Worm (Caenorhabditis elegans) whole organism, L4 larva: ENCODE results near the gene F20A1.2.

ENCODE experiments used
- F26F4.8 ChIP-seq: fragments of 200-800 bp; sonication (Bioruptor generic); conservative IDR thresholded peaks from 2 replicates; pipeline ENCODE4 v1.3.6; 2022; ENCODE audit warnings: missing genetic modification characterization, missing compliant biosample characterization
- T26A8.4 ChIP-seq: fragments of 200-800 bp; sonication (Bioruptor generic); IDR thresholded peaks from 2 replicates; pipeline ENCODE4 v1.3.6; 2022; ENCODE audit warnings: missing genetic modification characterization, missing compliant biosample characterization
- ZK546.5 ChIP-seq, 2 experiments: sonication (generic microtip); optimal IDR thresholded peaks; 2 replicates each; lab custom pipeline; 2017; ENCODE audit warnings: missing biosample characterization in 2 of 2, missing genetic modification characterization in 2 of 2
- ceh-20 ChIP-seq: fragments of 200-800 bp; sonication (Bioruptor generic); IDR thresholded peaks from 2 replicates; pipeline ENCODE4 v1.3.6; 2022; ENCODE audit warnings: missing genetic modification reagents, missing genetic modification characterization, missing compliant biosample characterization
- ceh-44 ChIP-seq: fragments of 200-800 bp; sonication (Bioruptor generic); IDR thresholded peaks from 2 replicates; pipeline ENCODE4 v1.3.6; 2022; ENCODE audit warnings: missing genetic modification reagents, missing genetic modification characterization, missing compliant biosample characterization
- ctbp-1 ChIP-seq: fragments of 200-800 bp; sonication (Bioruptor generic); IDR thresholded peaks from 2 replicates; pipeline ENCODE4 v1.3.6; 2022; ENCODE audit warnings: missing genetic modification reagents, missing genetic modification characterization, missing compliant biosample characterization
- daf-16 ChIP-seq, 3 experiments: sonication (generic microtip); optimal IDR thresholded peaks; 2 replicates each; lab custom pipeline; 2016 to 2017; ENCODE audit warnings: missing genetic modification characterization in 3 of 3, missing genetic modification reagents in 3 of 3, mild to moderate bottlenecking in 2 of 3, missing compliant biosample characterization in 2 of 3, missing biosample characterization in 1 of 3, moderate library complexity in 1 of 3
- dmd-9 ChIP-seq: fragments of 200-800 bp; sonication (Bioruptor generic); IDR thresholded peaks from 2 replicates; pipeline ENCODE4 v1.3.6; 2022; ENCODE audit warnings: missing genetic modification reagents, missing genetic modification characterization, missing compliant biosample characterization
- egl-43 ChIP-seq: fragments of 200-800 bp; sonication (Bioruptor generic); IDR thresholded peaks from 2 replicates; pipeline ENCODE4 v1.3.6; 2022; ENCODE audit warnings: missing genetic modification reagents, missing genetic modification characterization, missing compliant biosample characterization
- fos-1 ChIP-seq: fragments of 150-350 bp; optimal IDR thresholded peaks from 2 replicates; lab custom pipeline; 2014; ENCODE audit warnings: missing biosample characterization, missing genetic modification characterization
- gei-8 ChIP-seq: fragments of 200-800 bp; sonication (Bioruptor generic); optimal IDR thresholded peaks from 2 replicates; lab custom pipeline; 2018; ENCODE audit warnings: mild to moderate bottlenecking, missing genetic modification characterization, missing compliant biosample characterization
- jun-1 ChIP-seq: fragments of 150-350 bp; optimal IDR thresholded peaks from 2 replicates; lab custom pipeline; 2014; ENCODE audit warnings: missing biosample characterization, missing genetic modification reagents, missing genetic modification characterization
- lim-7 ChIP-seq: fragments of 200-800 bp; sonication (Bioruptor generic); IDR thresholded peaks from 2 replicates; pipeline ENCODE4 v1.3.6; 2022; ENCODE audit warnings: missing genetic modification characterization, missing compliant biosample characterization
- lin-13 ChIP-seq: fragments of 150-350 bp; optimal IDR thresholded peaks from 2 replicates; lab custom pipeline; 2014; ENCODE audit warnings: missing biosample characterization, missing genetic modification reagents, missing genetic modification characterization
- lin-39 ChIP-seq: fragments of 150-350 bp; optimal IDR thresholded peaks from 2 replicates; lab custom pipeline; 2014; ENCODE audit warnings: missing biosample characterization, missing genetic modification reagents, missing genetic modification characterization
- madf-5 ChIP-seq, 2 experiments: fragments of 200-800 bp; sonication (Bioruptor generic); IDR thresholded peaks; 2 replicates each; pipeline ENCODE4 v1.3.6; 2022; ENCODE audit warnings: missing compliant biosample characterization in 2 of 2, missing genetic modification characterization in 2 of 2
- mdt-29 ChIP-seq: fragments of 200-800 bp; sonication (Bioruptor generic); IDR thresholded peaks from 2 replicates; pipeline ENCODE4 v1.3.6; 2022; ENCODE audit warnings: missing genetic modification reagents, missing genetic modification characterization, missing compliant biosample characterization
- mes-2 ChIP-seq: sonication (generic microtip); optimal IDR thresholded peaks from 2 replicates; lab custom pipeline; 2016; ENCODE audit warnings: missing genotype, mild to moderate bottlenecking, missing genetic modification characterization, missing compliant biosample characterization; ENCODE audit not compliant: poor library complexity, severe bottlenecking
- mxl-2 ChIP-seq: fragments of 200-800 bp; sonication (Bioruptor generic); conservative IDR thresholded peaks from 2 replicates; pipeline ENCODE4 v1.3.6; 2022; ENCODE audit warnings: missing genetic modification reagents, missing genetic modification characterization, missing compliant biosample characterization
- mxl-3 ChIP-seq: fragments of 200-800 bp; sonication (Bioruptor generic); optimal IDR thresholded peaks from 2 replicates; lab custom pipeline; 2018; ENCODE audit warnings: mild to moderate bottlenecking, missing genetic modification characterization, missing compliant biosample characterization
- nhr-10 ChIP-seq: fragments of 150-350 bp; optimal IDR thresholded peaks from 2 replicates; lab custom pipeline; 2014; ENCODE audit warnings: missing biosample characterization, missing genetic modification characterization
- nhr-25 ChIP-seq: sonication (generic microtip); optimal IDR thresholded peaks from 2 replicates; lab custom pipeline; 2017; ENCODE audit warnings: missing genetic modification characterization, mild to moderate bottlenecking, missing compliant biosample characterization, antibody characterized with exemption, moderate library complexity, borderline replicate concordance; ENCODE audit not compliant: insufficient read depth
- nhr-41 ChIP-seq: fragments of 200-800 bp; sonication (Bioruptor generic); IDR thresholded peaks from 2 replicates; pipeline ENCODE4 v1.3.6; 2022; ENCODE audit warnings: missing genetic modification reagents, missing genetic modification characterization, missing compliant biosample characterization
- nhr-48 ChIP-seq: sonication (generic microtip); optimal IDR thresholded peaks from 2 replicates; lab custom pipeline; 2016; ENCODE audit warnings: mild to moderate bottlenecking, missing genetic modification characterization, missing compliant biosample characterization
- php-3 ChIP-seq: fragments of 200-800 bp; sonication (Bioruptor generic); IDR thresholded peaks from 2 replicates; pipeline ENCODE4 v1.3.6; 2022; ENCODE audit warnings: missing genetic modification reagents, missing genetic modification characterization, missing compliant biosample characterization
- snpc-1.2 ChIP-seq: fragments of 200-800 bp; sonication (Bioruptor generic); IDR thresholded peaks from 2 replicates; pipeline ENCODE4 v1.3.6; 2022; ENCODE audit warnings: missing genetic modification reagents, missing genetic modification characterization, missing compliant biosample characterization
- tag-97 ChIP-seq: fragments of 200-800 bp; sonication (Bioruptor generic); IDR thresholded peaks from 2 replicates; pipeline ENCODE4 v1.3.6; 2022; ENCODE audit warnings: missing genetic modification characterization, missing compliant biosample characterization
- unc-62 ChIP-seq, 3 experiments: fragments of 150-350 bp in 1 of 3; sonication (generic microtip); optimal IDR thresholded peaks in 2 of 3; peaks in 1 of 3; 1 replicate in 1 of 3; 2 replicates in 2 of 3; lab custom pipeline; 2014 to 2017; ENCODE audit warnings: missing biosample characterization in 3 of 3, missing genetic modification characterization in 3 of 3, missing genetic modification reagents in 3 of 3, missing genotype in 1 of 3
- vab-7 ChIP-seq: fragments of 200-800 bp; sonication (Bioruptor generic); IDR thresholded peaks from 2 replicates; pipeline ENCODE4 v1.3.6; 2022; ENCODE audit warnings: missing genetic modification reagents, missing genetic modification characterization, missing compliant biosample characterization
- zip-11 ChIP-seq: fragments of 200-800 bp; sonication (Bioruptor generic); IDR thresholded peaks from 2 replicates; pipeline ENCODE4 v1.3.6; 2022; ENCODE audit warnings: missing genetic modification characterization, missing compliant biosample characterization
- zip-2 ChIP-seq: fragments of 150-350 bp; optimal IDR thresholded peaks from 2 replicates; lab custom pipeline; 2014; ENCODE audit warnings: missing biosample characterization, missing genetic modification characterization
- ztf-11 ChIP-seq: fragments of 150-350 bp; optimal IDR thresholded peaks from 2 replicates; lab custom pipeline; 2014; ENCODE audit warnings: missing biosample characterization, missing genetic modification characterization
- ztf-7 ChIP-seq: fragments of 150-350 bp; optimal IDR thresholded peaks from 2 replicates; lab custom pipeline; 2014; ENCODE audit warnings: missing biosample characterization, missing genetic modification characterization

Gene F20A1.2

ce11 chrV:7005964-7006363 is 40.1 kb upstream of the F20A1.2 start, which contains the start of gene spig-10:
Gene spig-10, plus strand, starts transcription at chrV:7006264.
- TF ChIP-seq unc-62 (GFP tag; optimal IDR thresholded peaks at IDR 0.05 in 1 of 2; lab: Kevin White, UChicago): peak in 1 of 2 experiments; percentile 81
- TF ChIP-seq unc-62 (tag; optimal IDR thresholded peaks at IDR 0.05; lab: Kevin White, UChicago): no peak
- no peak for TF ChIP-seq lim-7
- TF ChIP-seq, all 104 proteins: peak for 1

- TF ChIP-seq egl-43 (GFP tag; lab: Robert Waterston, UW) (no peak), nhr-10 (tag; lab: Kevin White, UChicago) (no peak), T26A8.4 (GFP tag; lab: Robert Waterston, UW) (no peak), daf-16 (GFP tag; optimal IDR thresholded peaks at IDR 0.05; lab: Kevin White, UChicago) (no peak), daf-16 (tag; optimal IDR thresholded peaks at IDR 0.05; lab: Kevin White, UChicago) (no peak), ctbp-1 (GFP tag; lab: Robert Waterston, UW) (no peak), php-3 (no peak), zip-11 (GFP tag; lab: Robert Waterston, UW) (no peak), nhr-41 (no peak), mxl-3 (GFP tag; lab: Kevin White, UChicago) (no peak), vab-7 (GFP tag; lab: Robert Waterston, UW) (no peak), mdt-29 (no peak), jun-1 (tag; lab: Kevin White, UChicago) (no peak), snpc-1.2 (GFP tag; lab: Robert Waterston, UW) (no peak), zip-2 (no peak), mes-2 (tag; lab: Kevin White, UChicago) (no peak), fos-1 (tag; lab: Kevin White, UChicago) (no peak), dmd-9 (GFP tag; lab: Robert Waterston, UW) (no peak), unc-62 (GFP tag; optimal IDR thresholded peaks at IDR 0.05 in 1 of 2; lab: Kevin White, UChicago) (no peak), unc-62 (tag; optimal IDR thresholded peaks at IDR 0.05; lab: Kevin White, UChicago) (no peak)
Observed at ce11 chrV:7007307-7007706, 38.8 kb upstream of the F20A1.2 start, which contains the start of gene drd-10. Gene drd-10, plus strand, starts transcription at chrV:7007607.

DNA sequence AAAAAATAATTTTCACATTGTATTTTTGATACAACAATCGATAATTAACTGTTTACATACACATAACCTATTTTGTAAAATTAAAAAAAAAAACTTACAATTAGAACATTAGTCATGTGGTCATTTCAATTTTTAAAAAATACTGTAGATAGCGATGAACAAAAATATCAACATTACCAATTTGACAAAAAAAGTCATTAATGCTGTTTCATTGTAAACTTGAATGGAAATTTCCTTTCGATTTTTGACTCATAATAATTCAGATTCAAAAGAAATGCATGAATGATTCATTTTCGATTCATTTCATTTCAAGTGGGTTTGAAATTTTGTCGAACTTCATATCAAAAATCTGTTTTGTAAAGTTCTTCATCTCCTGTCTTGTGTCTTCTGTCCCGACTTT is 36.6 kb upstream of the F20A1.2 start, which contains the start of gene C33G8.2:
TSS of gene C33G8.2 (plus strand) at position 301 of the 400 bp plus-strand sequence.
- TF ChIP-seq lin-39 (tag; lab: Kevin White, UChicago): no peak

DNA sequence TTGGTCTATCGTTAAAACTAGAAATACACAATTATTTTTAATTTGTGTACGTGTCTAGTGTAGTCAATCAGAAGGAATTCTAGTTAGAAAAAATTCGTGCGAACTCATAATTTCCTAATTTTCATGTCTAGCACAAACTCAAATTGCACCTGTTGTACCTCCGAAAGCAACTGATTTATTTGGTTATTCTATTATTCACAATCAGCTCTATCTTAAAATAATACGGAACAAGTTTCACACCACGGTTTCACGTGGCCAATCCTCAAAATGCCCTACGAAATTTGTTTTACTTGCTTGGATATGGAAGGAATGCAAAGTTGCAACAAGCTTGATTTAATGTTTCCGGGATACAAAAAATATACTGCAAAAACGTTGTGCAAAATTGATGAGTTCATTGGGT is 33.5 kb upstream of the F20A1.2 start, which contains the start of gene srw-127:
TSS of gene srw-127 (plus strand) at position 301 of the 400 bp plus-strand sequence.
- TF ChIP-seq mxl-2 (GFP tag; lab: Robert Waterston, UW) (no peak), gei-8 (no peak), ceh-44 (no peak)

- TF ChIP-seq nhr-41 (no peak), vab-7 (GFP tag; lab: Robert Waterston, UW) (no peak), zip-11 (GFP tag; lab: Robert Waterston, UW) (no peak), tag-97 (no peak), nhr-25 (no peak), ztf-7 (tag; lab: Kevin White, UChicago) (no peak), ZK546.5 (tag; optimal IDR thresholded peaks at IDR 0.05; lab: Kevin White, UChicago) (no peak), mxl-2 (GFP tag; lab: Robert Waterston, UW) (no peak), madf-5 (GFP tag; IDR thresholded peaks at IDR 0.05; lab: Robert Waterston, UW) (no peak), lin-13 (no peak), F26F4.8 (GFP tag; lab: Robert Waterston, UW) (no peak), ztf-11 (tag; lab: Kevin White, UChicago) (no peak), dmd-9 (GFP tag; lab: Robert Waterston, UW) (no peak), gei-8 (no peak), nhr-48 (tag; lab: Kevin White, UChicago) (no peak), ceh-20 (no peak), lim-7 (no peak)
Observed at ce11 chrV:7015872-7016271, 30.2 kb upstream of the F20A1.2 start, which contains the start of gene C33G8.13. Gene C33G8.13, minus strand, starts transcription at chrV:7015972.
